Worm (Caenorhabditis elegans) whole organism, L1 larva: ENCODE results near the gene med-2.
A peak's percentile ranks its signal among the peaks of the same experiment; 100 is the strongest.

Source experiments
- C04F5.9 ChIP-seq: sonication (generic microtip); optimal IDR thresholded peaks from 2 replicates; lab custom pipeline; 2016; ENCODE audit warnings: missing genetic modification characterization, missing compliant biosample characterization
- aha-1 ChIP-seq: fragments of 150-350 bp; optimal IDR thresholded peaks from 2 replicates; lab custom pipeline; 2014; ENCODE audit warnings: missing biosample characterization, missing genetic modification characterization
- blmp-1 ChIP-seq: fragments of 150-350 bp; optimal IDR thresholded peaks from 2 replicates; lab custom pipeline; 2014; ENCODE audit warnings: missing biosample characterization, missing genetic modification characterization
- ceh-63 ChIP-seq: fragments of 200-800 bp; sonication (Bioruptor generic); optimal IDR thresholded peaks from 2 replicates; lab custom pipeline; 2018; ENCODE audit warnings: mild to moderate bottlenecking, missing genetic modification characterization, missing compliant biosample characterization
- ceh-82 ChIP-seq, 3 experiments: fragments of 150-350 bp in 1 of 3; sonication (generic microtip) in 2 of 3; optimal IDR thresholded peaks; 2 replicates each; lab custom pipeline; 2014 to 2017; ENCODE audit warnings: missing biosample characterization in 3 of 3, missing genetic modification characterization in 3 of 3
- ceh-88 ChIP-seq: fragments of 200-800 bp; sonication (Bioruptor generic); IDR thresholded peaks from 2 replicates; pipeline ENCODE4 v1.3.6; 2022; ENCODE audit warnings: missing genetic modification characterization, missing compliant biosample characterization
- ceh-90 ChIP-seq: sonication (generic microtip); optimal IDR thresholded peaks from 2 replicates; lab custom pipeline; 2016; ENCODE audit warnings: missing genetic modification characterization, missing compliant biosample characterization
- dpl-1 ChIP-seq, 3 experiments: fragments of 150-350 bp in 2 of 3; sonication (generic microtip) in 1 of 3; optimal IDR thresholded peaks; 2 replicates each; lab custom pipeline; 2014 to 2017; ENCODE audit warnings: missing biosample characterization in 3 of 3, missing genetic modification characterization in 3 of 3, missing genetic modification reagents in 3 of 3
- dsc-1 ChIP-seq: sonication (generic microtip); optimal IDR thresholded peaks from 2 replicates; lab custom pipeline; 2016; ENCODE audit warnings: mild to moderate bottlenecking, missing genetic modification characterization, missing compliant biosample characterization
- efl-1 ChIP-seq, 4 experiments: fragments of 150-350 bp; optimal IDR thresholded peaks in 3 of 4; peaks in 1 of 4; 1 replicate in 1 of 4; 2 replicates in 3 of 4; lab custom pipeline; 2014; ENCODE audit warnings: missing biosample characterization in 2 of 4, missing genetic modification characterization in 2 of 4, missing genetic modification reagents in 2 of 4
- efl-3 ChIP-seq: fragments of 200-800 bp; sonication (Bioruptor generic); optimal IDR thresholded peaks from 2 replicates; lab custom pipeline; 2018; ENCODE audit warnings: mild to moderate bottlenecking, missing genetic modification characterization, missing compliant biosample characterization
- egl-13 ChIP-seq: sonication (generic microtip); optimal IDR thresholded peaks from 2 replicates; lab custom pipeline; 2016; ENCODE audit warnings: missing genotype, missing genetic modification reagents, missing genetic modification characterization, missing compliant biosample characterization
- elt-2 ChIP-seq: sonication (generic microtip); optimal IDR thresholded peaks from 2 replicates; lab custom pipeline; 2016; ENCODE audit warnings: missing genetic modification characterization, mild to moderate bottlenecking, inconsistent platforms, missing compliant biosample characterization, missing genetic modification reagents
- elt-3 ChIP-seq, 6 experiments: fragments of 150-350 bp in 1 of 6; sonication (generic microtip); optimal IDR thresholded peaks; 2 replicates each; lab custom pipeline; 2017 to 2018; ENCODE audit warnings: missing biosample characterization in 6 of 6, missing genetic modification characterization in 6 of 6, inconsistent platforms in 1 of 6
- ets-5 ChIP-seq: fragments of 200-800 bp; sonication (Bioruptor generic); IDR thresholded peaks from 2 replicates; pipeline ENCODE4 v1.3.6; 2022; ENCODE audit warnings: missing genetic modification characterization, missing compliant biosample characterization
- fkh-10 ChIP-seq: sonication (generic microtip); optimal IDR thresholded peaks from 2 replicates; lab custom pipeline; 2017; ENCODE audit warnings: missing biosample characterization, missing genetic modification reagents, missing genetic modification characterization
- fkh-4 ChIP-seq: sonication (generic microtip); optimal IDR thresholded peaks from 2 replicates; lab custom pipeline; 2016; ENCODE audit warnings: missing compliant biosample characterization, missing genetic modification characterization, borderline replicate concordance
- fkh-8 ChIP-seq: sonication (generic microtip); optimal IDR thresholded peaks from 2 replicates; lab custom pipeline; 2016; ENCODE audit warnings: mild to moderate bottlenecking, missing genetic modification characterization, missing compliant biosample characterization
- grh-1 ChIP-seq: fragments of 200-800 bp; sonication (Bioruptor generic); IDR thresholded peaks from 2 replicates; pipeline ENCODE4 v1.3.6; 2022; ENCODE audit warnings: missing genetic modification reagents, missing genetic modification characterization, missing compliant biosample characterization
- hlh-4 ChIP-seq: sonication (generic microtip); optimal IDR thresholded peaks from 2 replicates; lab custom pipeline; 2016; ENCODE audit warnings: mild to moderate bottlenecking, missing genetic modification characterization, missing compliant biosample characterization
- isw-1 ChIP-seq: fragments of 200-800 bp; sonication (Bioruptor generic); IDR thresholded peaks from 2 replicates; pipeline ENCODE4 v1.3.6; 2022; ENCODE audit warnings: missing genetic modification characterization, missing compliant biosample characterization
- lin-14 ChIP-seq: fragments of 200-800 bp; sonication (Bioruptor generic); optimal IDR thresholded peaks from 2 replicates; lab custom pipeline; 2018; ENCODE audit warnings: mild to moderate bottlenecking, missing genetic modification characterization, moderate library complexity, missing compliant biosample characterization
- lin-35 ChIP-seq, 2 experiments: fragments of 150-350 bp; optimal IDR thresholded peaks; 2 replicates each; lab custom pipeline; 2014; ENCODE audit warnings: missing biosample characterization in 2 of 2, missing genetic modification characterization in 2 of 2, missing genetic modification reagents in 2 of 2
- lir-3 ChIP-seq: sonication (generic microtip); optimal IDR thresholded peaks from 2 replicates; lab custom pipeline; 2016; ENCODE audit warnings: mild to moderate bottlenecking, missing genetic modification characterization, moderate library complexity, missing compliant biosample characterization; ENCODE audit not compliant: poor library complexity
- lsy-2 ChIP-seq, 2 experiments: fragments of 150-350 bp; optimal IDR thresholded peaks; 2 replicates each; lab custom pipeline; 2014; ENCODE audit warnings: missing biosample characterization in 2 of 2, missing genetic modification characterization in 2 of 2
- mab-9 ChIP-seq: fragments of 200-800 bp; sonication (Bioruptor generic); IDR thresholded peaks from 2 replicates; pipeline ENCODE4 v1.3.6; 2022; ENCODE audit warnings: missing genetic modification reagents, missing genetic modification characterization, missing compliant biosample characterization
- mef-2 ChIP-seq: fragments of 150-350 bp; optimal IDR thresholded peaks from 2 replicates; lab custom pipeline; 2014; ENCODE audit warnings: missing biosample characterization, missing genetic modification characterization
- mep-1 ChIP-seq: fragments of 150-350 bp; optimal IDR thresholded peaks from 2 replicates; lab custom pipeline; 2014; ENCODE audit warnings: missing biosample characterization, missing genetic modification characterization
- nhr-11 ChIP-seq: fragments of 150-350 bp; optimal IDR thresholded peaks from 2 replicates; lab custom pipeline; 2014; ENCODE audit warnings: missing biosample characterization, missing genetic modification characterization
- nhr-237 ChIP-seq: fragments of 150-350 bp; optimal IDR thresholded peaks from 2 replicates; lab custom pipeline; 2014; ENCODE audit warnings: missing biosample characterization, missing genetic modification characterization
- nhr-47 ChIP-seq: sonication (generic microtip); optimal IDR thresholded peaks from 2 replicates; lab custom pipeline; 2016; ENCODE audit warnings: mild to moderate bottlenecking, missing genetic modification characterization, moderate library complexity, missing compliant biosample characterization
- nhr-71 ChIP-seq: sonication (generic microtip); optimal IDR thresholded peaks from 2 replicates; lab custom pipeline; 2016; ENCODE audit warnings: mild to moderate bottlenecking, missing genetic modification characterization, moderate library complexity, missing compliant biosample characterization
- nhr-76 ChIP-seq: sonication (generic microtip); optimal IDR thresholded peaks from 2 replicates; lab custom pipeline; 2017; ENCODE audit warnings: missing biosample characterization, missing genetic modification characterization
- nhr-77 ChIP-seq: fragments of 150-350 bp; optimal IDR thresholded peaks from 2 replicates; lab custom pipeline; 2014; ENCODE audit warnings: missing biosample characterization, missing genetic modification characterization
- nhr-84 ChIP-seq: sonication (generic microtip); optimal IDR thresholded peaks from 2 replicates; lab custom pipeline; 2017; ENCODE audit warnings: missing biosample characterization, missing genetic modification characterization
- nhr-85 ChIP-seq: sonication (generic microtip); peaks from one replicate; lab custom pipeline; 2016; ENCODE audit warnings: missing genetic modification characterization, inconsistent platforms, missing compliant biosample characterization
- pag-3 ChIP-seq: sonication (generic microtip); optimal IDR thresholded peaks from 2 replicates; lab custom pipeline; 2017; ENCODE audit warnings: missing genetic modification characterization, mild to moderate bottlenecking, missing compliant biosample characterization, antibody characterized with exemption, borderline replicate concordance; ENCODE audit not compliant: insufficient read depth
- pax-3 ChIP-seq: fragments of 200-800 bp; sonication (Bioruptor generic); optimal IDR thresholded peaks from 2 replicates; lab custom pipeline; 2018; ENCODE audit warnings: mild to moderate bottlenecking, missing genetic modification characterization, moderate library complexity, missing compliant biosample characterization
- pqm-1 ChIP-seq: sonication (generic microtip); optimal IDR thresholded peaks from 3 replicates; lab custom pipeline; 2017; ENCODE audit warnings: missing biosample characterization, missing genetic modification characterization
- rnt-1 ChIP-seq: sonication (generic microtip); optimal IDR thresholded peaks from 2 replicates; lab custom pipeline; 2016; ENCODE audit warnings: mild to moderate bottlenecking, missing genetic modification characterization, moderate library complexity, missing compliant biosample characterization
- snu-23 ChIP-seq: sonication (generic microtip); optimal IDR thresholded peaks from 2 replicates; lab custom pipeline; 2016; ENCODE audit warnings: missing genetic modification characterization, missing compliant biosample characterization
- sptf-1 ChIP-seq: fragments of 150-350 bp; optimal IDR thresholded peaks from 2 replicates; lab custom pipeline; 2014; ENCODE audit warnings: missing biosample characterization, missing genetic modification characterization
- tlp-1 ChIP-seq: fragments of 150-350 bp; optimal IDR thresholded peaks from 2 replicates; lab custom pipeline; 2014; ENCODE audit warnings: missing biosample characterization, missing genetic modification characterization
- unc-130 ChIP-seq: fragments of 150-350 bp; optimal IDR thresholded peaks from 2 replicates; lab custom pipeline; 2017; ENCODE audit warnings: missing biosample characterization, missing genetic modification characterization, inconsistent platforms
- unc-30 ChIP-seq: sonication (generic microtip); optimal IDR thresholded peaks from 2 replicates; lab custom pipeline; 2017; ENCODE audit warnings: missing biosample characterization, missing genetic modification characterization
- unc-62 ChIP-seq: fragments of 150-350 bp; optimal IDR thresholded peaks from 2 replicates; lab custom pipeline; 2014; ENCODE audit warnings: missing biosample characterization, missing genetic modification reagents, missing genetic modification characterization
- vab-15 ChIP-seq: sonication (generic microtip); optimal IDR thresholded peaks from 2 replicates; lab custom pipeline; 2017; ENCODE audit warnings: missing genotype, mild to moderate bottlenecking, missing genetic modification characterization, missing compliant biosample characterization
- xbp-1 ChIP-seq: sonication (generic microtip); optimal IDR thresholded peaks from 2 replicates; lab custom pipeline; 2016; ENCODE audit warnings: missing genetic modification characterization, missing compliant biosample characterization

Gene med-2

ce11 chrIII:6897587-6898064 lies 13.3 kb downstream of the med-2 start, which contains the start of gene T07E3.4 (continued):
- TF ChIP-seq dsc-1 (tag; lab: Kevin White, UChicago) (peak; percentile 64), ceh-90 (tag; lab: Kevin White, UChicago) (no peak), grh-1 (GFP tag; lab: Robert Waterston, UW) (peak; percentile 83), nhr-47 (tag; lab: Kevin White, UChicago) (peak; percentile 84), elt-3 (tag; optimal IDR thresholded peaks at IDR 0.05; lab: Kevin White, UChicago) (peak in 4 of 6 experiments; percentile 20 to 94 (median 68)), nhr-71 (tag; lab: Kevin White, UChicago) (peak; percentile 97), rnt-1 (tag; lab: Kevin White, UChicago) (peak; percentile 91), nhr-85 (tag; lab: Kevin White, UChicago) (peak; percentile 99), lin-14 (GFP tag; lab: Kevin White, UChicago) (peak; percentile 95), elt-2 (peak; percentile 30), nhr-77 (tag; lab: Kevin White, UChicago) (peak; percentile 43), vab-15 (tag; lab: Kevin White, UChicago) (no peak), mef-2 (tag; lab: Kevin White, UChicago) (peak; percentile 59), unc-30 (tag; lab: Kevin White, UChicago) (no peak), fkh-10 (GFP tag; lab: Kevin White, UChicago) (no peak), aha-1 (tag; lab: Kevin White, UChicago) (no peak)

- no peak for TF ChIP-seq pax-3 (tag; lab: Kevin White, UChicago)
- TF ChIP-seq ceh-63 (GFP tag; lab: Kevin White, UChicago), result no peak
- no peak for TF ChIP-seq pqm-1
- TF ChIP-seq nhr-76, result no peak
- peak; percentile 85 for TF ChIP-seq nhr-85 (tag; lab: Kevin White, UChicago)
- peak; percentile 63 for TF ChIP-seq rnt-1 (tag; lab: Kevin White, UChicago)
- TF ChIP-seq unc-130 (tag; lab: Kevin White, UChicago), result peak; percentile 56
- peak; percentile 35 for TF ChIP-seq nhr-11 (tag; lab: Kevin White, UChicago)
- TF ChIP-seq fkh-4 (tag; lab: Kevin White, UChicago), result no peak
- TF ChIP-seq nhr-237 (tag; lab: Kevin White, UChicago), result no peak
- no peak for TF ChIP-seq egl-13 (tag; lab: Kevin White, UChicago)
- TF ChIP-seq nhr-47 (tag; lab: Kevin White, UChicago), result peak; percentile 44
- peak; percentile 11 for TF ChIP-seq elt-2
- no peak for TF ChIP-seq mab-9
- TF ChIP-seq ceh-82 (tag; optimal IDR thresholded peaks at IDR 0.05; lab: Kevin White, UChicago), result no peak
- no peak for TF ChIP-seq vab-15 (tag; lab: Kevin White, UChicago)
- TF ChIP-seq ets-5 (GFP tag; lab: Robert Waterston, UW), result no peak
- no peak for TF ChIP-seq pag-3
- peak in 1 of 2 experiments; percentile 61 for TF ChIP-seq lin-35 (GFP tag; optimal IDR thresholded peaks at IDR 0.05; lab: Kevin White, UChicago)
- TF ChIP-seq dpl-1 (GFP tag; optimal IDR thresholded peaks at IDR 0.05; lab: Kevin White, UChicago), result peak in 2 of 3 experiments; percentile 10 to 31
- TF ChIP-seq unc-62 (GFP tag; lab: Kevin White, UChicago), result no peak
- TF ChIP-seq ceh-90 (tag; lab: Kevin White, UChicago), result no peak
- peak; percentile 82 for TF ChIP-seq lin-14 (GFP tag; lab: Kevin White, UChicago)
- TF ChIP-seq mef-2 (tag; lab: Kevin White, UChicago), result no peak
- TF ChIP-seq snu-23 (GFP tag; lab: Kevin White, UChicago), result peak; percentile 73
- peak; percentile 21 for TF ChIP-seq mep-1
- TF ChIP-seq C04F5.9 (tag; lab: Kevin White, UChicago), result no peak
- TF ChIP-seq fkh-8 (tag; lab: Kevin White, UChicago), result no peak
- no peak for TF ChIP-seq nhr-84 (tag; lab: Kevin White, UChicago)
- no peak for TF ChIP-seq sptf-1 (tag; lab: Kevin White, UChicago)
- no peak for TF ChIP-seq tlp-1 (tag; lab: Kevin White, UChicago)
- no peak for TF ChIP-seq isw-1 (GFP tag; lab: Robert Waterston, UW)
- peak; percentile 4 for TF ChIP-seq lir-3 (tag; lab: Kevin White, UChicago)
- TF ChIP-seq efl-1 (optimal IDR thresholded peaks at IDR 0.05; lab: Kevin White, UChicago), result peak; percentile 9 to 21
- peak in 1 of 2 experiments; percentile 11 for TF ChIP-seq efl-1 (GFP tag; optimal IDR thresholded peaks at IDR 0.05 in 1 of 2; lab: Kevin White, UChicago)
- no peak for TF ChIP-seq efl-3 (GFP tag; lab: Kevin White, UChicago)
- 0 out of 2 replicates have a peak, but pooled peaks have one; percentile 14 for TF ChIP-seq ceh-88 (GFP tag; lab: Robert Waterston, UW)
- peak; percentile 48 for TF ChIP-seq blmp-1
- no peak for TF ChIP-seq xbp-1 (tag; lab: Kevin White, UChicago)
- peak; percentile 54 to 70 for TF ChIP-seq lsy-2 (tag; optimal IDR thresholded peaks at IDR 0.05; lab: Kevin White, UChicago)
- no peak for TF ChIP-seq hlh-4 (tag; lab: Kevin White, UChicago)
Observed at ce11 chrIII:6898518-6898917, 14.2 kb downstream of the med-2 start.
